Worm (Caenorhabditis elegans): ENCODE data around the gene ZK688.1.

- TF ChIP-seq dao-5 (tag; optimal IDR thresholded peaks at IDR 0.05) (no peak), W03F9.2 (tag; optimal IDR thresholded peaks at IDR 0.05) (no peak)
Measured at ce11 chrIII:7878852-7879329, 30.5 kb upstream of the ZK688.1 start, which contains the start of gene sup-18.

Data from whole organism, L4/young adult.